Fruit fly (Drosophila melanogaster): Measurements from ENCODE around the gene CG42460.

Gene CG42460

dm6 chr2L:3348146-3348747, 40.0 kb downstream of the CG42460 start (continued):
- TF ChIP-seq CG6813 (GFP tag; optimal IDR thresholded peaks at IDR 0.05) (peak; percentile 60), CG17359 (tag; optimal IDR thresholded peaks at IDR 0.05) (peak; percentile 93), twi (tag; optimal IDR thresholded peaks at IDR 0.05) (peak; percentile 26), pros (GFP tag; optimal IDR thresholded peaks at IDR 0.05) (no peak), Hr78 (GFP tag; optimal IDR thresholded peaks at IDR 0.05) (no peak), CG7357 (GFP tag; IDR thresholded peaks at IDR 0.05) (peak; percentile 69), CG10462 (GFP tag; optimal IDR thresholded peaks at IDR 0.05) (peak; percentile 46), Hmx (GFP tag; optimal IDR thresholded peaks at IDR 0.05) (no peak), CG7745 (tag; optimal IDR thresholded peaks at IDR 0.05) (no peak), slbo (GFP tag; IDR thresholded peaks at IDR 0.05) (peak; percentile 64), ken (GFP tag; IDR thresholded peaks at IDR 0.05) (peak; percentile 92), CG10654 (GFP tag; optimal IDR thresholded peaks at IDR 0.05) (peak; percentile 70), CG13123 (GFP tag; optimal IDR thresholded peaks at IDR 0.05) (no peak), Dad (GFP tag; optimal IDR thresholded peaks at IDR 0.05) (peak; percentile 40), Opbp (GFP tag; IDR thresholded peaks at IDR 0.05; ENCODE audit: partially characterized antibody) (no peak), CG18619 (GFP tag; optimal IDR thresholded peaks at IDR 0.05) (peak; percentile 33), Mad (GFP tag; optimal IDR thresholded peaks at IDR 0.05) (peak; percentile 58), BtbVII (GFP tag; optimal IDR thresholded peaks at IDR 0.05) (peak; percentile 33), crc (GFP tag; optimal IDR thresholded peaks at IDR 0.05) (peak; percentile 32), CG14050 (GFP tag; IDR thresholded peaks at IDR 0.05) (peak; percentile 76), Ssrp (tag; optimal IDR thresholded peaks at IDR 0.05) (peak; percentile 80), fd64A (GFP tag; optimal IDR thresholded peaks at IDR 0.05) (peak; percentile 70), CG12744 (GFP tag; optimal IDR thresholded peaks at IDR 0.05) (no peak), CG3407 (GFP tag; optimal IDR thresholded peaks at IDR 0.05) (peak; percentile 86), sob (GFP tag; IDR thresholded peaks at IDR 0.05) (peak; percentile 78), nmo (GFP tag; optimal IDR thresholded peaks at IDR 0.05) (peak; percentile 85), CG1602 (GFP tag; optimal IDR thresholded peaks at IDR 0.05) (peak; percentile 64), CG9817 (tag; optimal IDR thresholded peaks at IDR 0.05) (peak; percentile 24), CoRest (tag; optimal IDR thresholded peaks at IDR 0.05) (peak; percentile 59), CG16815 (GFP tag; optimal IDR thresholded peaks at IDR 0.05) (peak; percentile 43), Kr (GFP tag; optimal IDR thresholded peaks at IDR 0.05) (no peak), corto (GFP tag; optimal IDR thresholded peaks at IDR 0.05) (peak; percentile 42), HLH3B (GFP tag; IDR thresholded peaks at IDR 0.05) (peak; percentile 93), Max (GFP tag; optimal IDR thresholded peaks at IDR 0.05) (peak; percentile 1), CG14710 (tag; optimal IDR thresholded peaks at IDR 0.05) (peak; percentile 66), CG9727 (GFP tag; optimal IDR thresholded peaks at IDR 0.05) (peak; percentile 41), ERR (GFP tag; optimal IDR thresholded peaks at IDR 0.05) (peak; percentile 17), Stat92E (GFP tag; optimal IDR thresholded peaks at IDR 0.05) (no peak), fd3F (GFP tag; optimal IDR thresholded peaks at IDR 0.05) (no peak), CG2120 (GFP tag; optimal IDR thresholded peaks at IDR 0.05) (no peak), CG43689 (GFP tag; IDR thresholded peaks at IDR 0.05) (peak; percentile 75), ap (GFP tag; IDR thresholded peaks at IDR 0.05) (peak; percentile 86), Rx (GFP tag; IDR thresholded peaks at IDR 0.05) (peak; percentile 89), lab (GFP tag; optimal IDR thresholded peaks at IDR 0.05) (peak; percentile 77), ac (GFP tag; optimal IDR thresholded peaks at IDR 0.05) (no peak), CG10274 (GFP tag; optimal IDR thresholded peaks at IDR 0.05) (peak; percentile 6), CG15269 (tag; optimal IDR thresholded peaks at IDR 0.05) (peak; percentile 77), Elba2 (GFP tag; optimal IDR thresholded peaks at IDR 0.05) (no peak), nerfin-2 (GFP tag; IDR thresholded peaks at IDR 0.05; ENCODE audit: partially characterized antibody) (0 out of 2 replicates have a peak, but pooled peaks have one; percentile 24)
